Worm (Caenorhabditis elegans) whole organism, L4 larva: ENCODE data around the gene T02H6.3.

Experiments
- aly-2 ChIP-seq: sonication (generic microtip); optimal IDR thresholded peaks from 2 replicates; lab custom pipeline; 2018; ENCODE audit warnings: missing biosample characterization, missing genetic modification characterization
- dpl-1 ChIP-seq: fragments of 150-350 bp; optimal IDR thresholded peaks from 2 replicates; lab custom pipeline; 2014; ENCODE audit warnings: missing biosample characterization, missing genetic modification reagents, missing genetic modification characterization
- unc-130 ChIP-seq: sonication (generic microtip); optimal IDR thresholded peaks from 2 replicates; lab custom pipeline; 2016; ENCODE audit warnings: missing genetic modification reagents, missing genetic modification characterization, missing compliant biosample characterization

DNA sequence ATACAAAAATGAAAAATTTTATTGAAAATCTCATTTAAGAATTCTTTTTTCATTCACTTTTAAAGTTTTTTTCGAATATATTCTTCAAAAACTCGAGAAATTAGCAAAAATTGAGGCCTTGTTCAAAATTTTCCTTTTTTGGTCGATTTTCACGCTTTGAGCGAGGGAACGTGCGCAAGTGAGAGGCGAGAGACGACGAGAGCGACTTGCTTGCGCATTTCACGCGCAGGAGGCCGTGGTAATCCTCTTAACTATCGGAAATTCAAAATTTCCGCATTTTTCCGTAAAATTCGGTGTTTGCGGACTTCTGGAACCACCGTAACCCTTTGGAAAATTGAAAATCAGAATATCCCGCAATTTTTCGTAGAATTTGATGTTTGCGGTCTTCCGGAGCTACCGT is 38.3 kb downstream of the T02H6.3 start:
- no peak for TF ChIP-seq aly-2 (tag; lab: Kevin White, UChicago)
- no peak for TF ChIP-seq unc-130 (GFP tag; lab: Kevin White, UChicago)
- TF ChIP-seq dpl-1 (GFP tag; lab: Kevin White, UChicago): no peak
